Fruit fly (Drosophila melanogaster): ENCODE measurements around the gene CG6293.
A peak's percentile ranks its signal among the peaks of the same experiment; 100 is the strongest.

The CG6293 gene

DNA sequence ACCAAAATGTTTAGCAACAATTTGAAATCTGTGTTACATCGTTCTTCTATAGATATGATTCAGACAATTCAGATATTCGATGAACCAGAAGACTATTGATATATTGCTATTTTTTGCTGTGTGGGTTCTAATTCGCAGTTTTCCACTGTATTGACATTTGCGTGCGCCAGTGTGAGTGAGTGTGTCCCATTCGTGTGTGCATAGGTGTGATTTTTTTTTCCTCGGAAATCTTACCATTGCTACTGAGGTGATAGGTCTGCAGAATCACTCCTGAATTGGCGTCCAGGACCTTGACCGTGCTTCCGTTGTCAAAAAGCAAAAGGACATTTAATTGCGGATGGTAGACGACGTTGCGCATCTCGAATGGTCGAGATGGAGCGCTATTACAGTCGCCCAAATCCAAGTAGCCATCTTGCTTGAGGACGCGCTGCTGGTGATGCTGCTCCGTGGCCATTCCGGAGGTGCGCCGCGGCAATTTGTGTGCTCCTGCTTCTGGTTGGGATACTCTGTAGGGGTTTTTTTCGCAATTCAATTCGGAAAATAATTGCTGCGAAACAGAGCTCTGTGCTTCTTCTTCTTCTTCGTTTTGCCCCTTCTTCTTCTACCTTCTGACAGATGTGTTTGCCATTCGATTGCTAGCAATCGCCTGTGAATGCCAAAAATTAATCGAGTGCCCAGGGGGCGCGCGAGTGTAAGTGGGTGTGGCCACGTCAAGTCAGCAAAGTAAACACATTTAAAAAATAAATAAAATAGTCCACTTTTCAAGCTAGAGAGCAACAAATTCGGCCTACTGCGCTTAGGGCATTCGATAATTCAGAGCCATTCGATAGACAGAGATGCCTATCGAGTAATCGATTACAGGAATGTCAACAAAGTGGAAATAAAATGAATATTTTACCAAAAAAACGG lies 19.6 kb upstream of the CG6293 start, which contains the start of the genes Bruce and CG12818 (continued):
- TF ChIP-seq Nf-YB (GFP tag; optimal IDR thresholded peaks at IDR 0.05), result no peak

- TF ChIP-seq CG34376 (GFP tag; optimal IDR thresholded peaks at IDR 0.05), result peak; percentile 58
- TF ChIP-seq mld (GFP tag; IDR thresholded peaks at IDR 0.05; ENCODE audit: partially characterized antibody), result no peak
- TF ChIP-seq otp (GFP tag; IDR thresholded peaks at IDR 0.05), result no peak
- no peak for TF ChIP-seq CG13894 (tag; optimal IDR thresholded peaks at IDR 0.05)
- no peak for TF ChIP-seq dimm (GFP tag; IDR thresholded peaks at IDR 0.05)
- TF ChIP-seq CG9817 (tag; optimal IDR thresholded peaks at IDR 0.05), result no peak
- TF ChIP-seq CG2199 (GFP tag; IDR thresholded peaks at IDR 0.05), result 0 out of 3 replicates have a peak, but pooled peaks have one; percentile 23
These were observed 304 bp upstream of the CG6293 start for dm6 chr3R:10311745-10312088.

DNA sequence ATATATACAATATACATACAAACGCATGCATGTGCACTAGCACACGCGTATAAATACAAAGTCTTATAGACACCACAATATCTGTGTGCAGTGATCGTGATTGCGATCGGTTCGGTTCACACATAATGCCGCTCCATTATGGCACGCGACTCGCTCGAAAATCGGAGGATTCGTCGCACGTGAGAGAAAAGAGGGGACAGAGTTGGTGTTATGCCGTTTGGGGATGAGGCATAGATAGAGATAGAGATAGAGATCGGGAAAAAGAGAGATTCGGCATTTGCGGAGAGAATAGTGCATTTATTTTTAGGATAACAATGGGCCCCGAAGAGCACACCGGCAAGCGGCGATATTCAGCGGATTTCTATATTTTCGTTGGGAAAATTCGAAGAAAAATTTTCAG lies 27.2 kb downstream of the CG6293 start:
- peak; percentile 32 to 46 for TF ChIP-seq Trl (optimal IDR thresholded peaks at IDR 0.05)
- TF ChIP-seq Trl (GFP tag; optimal IDR thresholded peaks at IDR 0.05), result no peak
- peak; percentile 5 for TF ChIP-seq grn (GFP tag; optimal IDR thresholded peaks at IDR 0.05)
- peak; percentile 71 for TF ChIP-seq CG12769 (tag; optimal IDR thresholded peaks at IDR 0.05)
- TF ChIP-seq Vsx1 (GFP tag; optimal IDR thresholded peaks at IDR 0.05), result no peak
- TF ChIP-seq zfh1 (GFP tag; IDR thresholded peaks at IDR 0.05), result 0 out of 3 replicates have a peak, but pooled peaks have one; percentile 14
- no peak for TF ChIP-seq CG17802 (tag; optimal IDR thresholded peaks at IDR 0.05)
- no peak for TF ChIP-seq Sin3A (optimal IDR thresholded peaks at IDR 0.05)
- TF ChIP-seq peb (GFP tag; IDR thresholded peaks at IDR 0.05), result no peak
- TF ChIP-seq Deaf1 (tag; optimal IDR thresholded peaks at IDR 0.05), result peak; percentile 84
- no peak for TF ChIP-seq jing (GFP tag; optimal IDR thresholded peaks at IDR 0.05)
- peak; percentile 16 for TF ChIP-seq nau (GFP tag; optimal IDR thresholded peaks at IDR 0.05)
- TF ChIP-seq trem (tag; optimal IDR thresholded peaks at IDR 0.05), result no peak
- no peak for TF ChIP-seq pfk (GFP tag; optimal IDR thresholded peaks at IDR 0.05)
- TF ChIP-seq Opbp (GFP tag; IDR thresholded peaks at IDR 0.05; ENCODE audit: partially characterized antibody), result 0 out of 3 replicates have a peak, but pooled peaks have one; percentile 7
- no peak for TF ChIP-seq CG7963 (GFP tag; IDR thresholded peaks at IDR 0.05; ENCODE audit: partially characterized antibody)
- TF ChIP-seq CG2199 (GFP tag; IDR thresholded peaks at IDR 0.05), result 0 out of 3 replicates have a peak, but pooled peaks have one; percentile 55
- 0 out of 4 replicates have a peak, but pooled peaks have one; percentile 43 for TF ChIP-seq chinmo (GFP tag; IDR thresholded peaks at IDR 0.05; ENCODE audit: partially characterized antibody)
- TF ChIP-seq sd (tag; optimal IDR thresholded peaks at IDR 0.05), result peak; percentile 7
- peak; percentile 57 for TF ChIP-seq cg (GFP tag; optimal IDR thresholded peaks at IDR 0.05)
- peak; percentile 93 for TF ChIP-seq HLHmδ (GFP tag; optimal IDR thresholded peaks at IDR 0.05)
- TF ChIP-seq CG9215 (GFP tag; IDR thresholded peaks at IDR 0.05), result no peak
- TF ChIP-seq Six4 (GFP tag; optimal IDR thresholded peaks at IDR 0.05), result no peak
- TF ChIP-seq Sox102F (GFP tag; optimal IDR thresholded peaks at IDR 0.05), result peak; percentile 55
- peak in 1 of 2 experiments; percentile 54 for TF ChIP-seq Pdp1 (GFP tag; optimal IDR thresholded peaks at IDR 0.05)
- peak; percentile 81 for TF ChIP-seq cwo (GFP tag; optimal IDR thresholded peaks at IDR 0.05)
- TF ChIP-seq Dek (tag; optimal IDR thresholded peaks at IDR 0.05), result no peak
- TF ChIP-seq zen2 (GFP tag; IDR thresholded peaks at IDR 0.05; ENCODE audit: partially characterized antibody), result 0 out of 3 replicates have a peak, but pooled peaks have one; percentile 11

All from whole organism, embryonic.